Worm (Caenorhabditis elegans) whole organism, young adult: ENCODE data around the gene tbx-31.

Experiments used
- him-1 ChIP-seq: sonication (generic microtip); optimal IDR thresholded peaks from 2 replicates; lab custom pipeline; 2016; ENCODE audit warnings: missing genotype, missing genetic modification reagents, missing genetic modification characterization, missing compliant biosample characterization
- lir-1 ChIP-seq: fragments of 200-800 bp; sonication (Bioruptor generic); conservative IDR thresholded peaks from 2 replicates; pipeline ENCODE4 v1.3.6; 2022; ENCODE audit warnings: missing genetic modification reagents, missing genetic modification characterization, missing compliant biosample characterization
- madf-10 ChIP-seq: sonication (generic microtip); optimal IDR thresholded peaks from 2 replicates; lab custom pipeline; 2016; ENCODE audit warnings: mild to moderate bottlenecking, missing genetic modification characterization, missing compliant biosample characterization
- snpc-4 ChIP-seq, 5 experiments: fragments of 150-350 bp in 1 of 5; sonication (generic microtip) in 4 of 5; optimal IDR thresholded peaks; 2 replicates each; lab custom pipeline; 2014 to 2018; ENCODE audit warnings: missing genetic modification characterization in 5 of 5, missing biosample characterization in 3 of 5, antibody characterized with exemption in 2 of 5, mild to moderate bottlenecking in 2 of 5, missing compliant biosample characterization in 2 of 5, missing genotype in 2 of 5, moderate library complexity in 2 of 5, missing genetic modification reagents in 1 of 5

ce11 chrX:1651668-1652067, 22.3 kb downstream of the tbx-31 start, which contains the start of gene ZK380.4:
- TF ChIP-seq snpc-4 (GFP tag; optimal IDR thresholded peaks at IDR 0.05; lab: Kevin White, UChicago), result no peak
- no peak for TF ChIP-seq snpc-4 (tag; optimal IDR thresholded peaks at IDR 0.05; lab: Kevin White, UChicago)
- TF ChIP-seq madf-10 (tag; lab: Kevin White, UChicago), result no peak
- TF ChIP-seq him-1 (tag; lab: Kevin White, UChicago), result no peak
- no peak for TF ChIP-seq lir-1 (GFP tag; lab: Robert Waterston, UW)
